Worm (Caenorhabditis elegans): ENCODE results near the gene F28A10.1.

DNA sequence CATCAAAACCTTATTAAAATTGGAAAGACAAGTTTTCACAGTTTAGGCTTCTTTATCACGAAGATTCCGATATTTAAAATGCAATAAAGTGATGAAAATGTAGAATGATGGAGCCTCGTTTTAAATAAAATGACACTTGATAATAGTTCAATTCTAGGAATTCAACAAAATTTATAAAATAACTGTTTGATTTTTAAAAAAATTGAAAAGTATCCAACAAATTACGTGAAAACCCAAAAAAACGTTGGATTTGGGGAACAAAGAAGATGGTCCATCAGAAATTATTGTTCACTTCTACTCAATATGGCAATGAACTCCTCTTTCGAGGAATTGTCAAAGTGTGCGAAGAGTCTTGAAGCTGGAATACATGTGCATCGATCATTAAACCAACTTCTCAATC lies 18.4 kb downstream of the F28A10.1 start, which contains the start of gene F28A10.4:
- TF ChIP-seq unc-39 (tag; optimal IDR thresholded peaks at IDR 0.05) (no peak), fkh-10 (GFP tag; optimal IDR thresholded peaks at IDR 0.05) (no peak), nhr-43 (tag; optimal IDR thresholded peaks at IDR 0.05; ENCODE audit: poor library complexity, severe bottlenecking) (no peak), unc-62 (GFP tag; optimal IDR thresholded peaks at IDR 0.05) (no peak), ztf-11 (tag; optimal IDR thresholded peaks at IDR 0.05) (no peak), nhr-12 (tag; optimal IDR thresholded peaks at IDR 0.05) (no peak), ceh-82 (tag; optimal IDR thresholded peaks at IDR 0.05) (no peak), nhr-77 (tag; optimal IDR thresholded peaks at IDR 0.05) (no peak), nhr-76 (tag; optimal IDR thresholded peaks at IDR 0.05) (no peak), R02D3.7 (tag; optimal IDR thresholded peaks at IDR 0.05) (no peak), nhr-237 (tag; optimal IDR thresholded peaks at IDR 0.05) (no peak), pha-4 (tag; optimal IDR thresholded peaks at IDR 0.05) (no peak), snpc-4 (tag; optimal IDR thresholded peaks at IDR 0.05) (no peak)
